Fruit fly (Drosophila melanogaster): ENCODE results near the gene hyx.
A peak's percentile ranks its signal among the peaks of the same experiment; 100 is the strongest.

Gene hyx

DNA sequence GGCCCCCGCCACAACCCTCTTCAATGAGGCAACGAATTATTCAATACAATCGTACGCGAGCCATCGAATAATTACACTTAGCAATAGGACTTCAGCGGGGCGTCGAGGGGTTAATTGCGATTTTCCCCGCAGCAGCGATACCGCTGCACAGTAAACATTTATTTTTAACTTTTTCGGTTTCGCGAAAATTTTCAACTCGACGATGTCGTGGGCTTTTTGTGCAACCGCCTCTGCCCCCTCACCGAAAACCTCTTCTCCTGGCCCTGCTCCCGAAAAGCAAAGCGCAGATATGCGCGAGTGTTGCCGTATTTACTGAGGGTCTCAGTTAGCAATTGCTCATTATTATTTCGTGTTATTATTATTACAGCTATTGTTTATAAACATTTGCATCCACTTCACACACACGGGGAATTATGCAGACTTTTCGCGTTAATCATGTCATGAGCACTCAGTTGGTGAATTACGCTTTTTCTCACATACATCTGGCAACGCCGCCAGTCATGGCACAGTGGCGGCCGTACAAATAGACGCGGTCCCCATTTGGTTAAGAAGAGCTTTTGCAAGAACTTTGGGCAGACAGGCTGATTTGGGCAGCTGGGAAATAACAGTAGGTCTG, 24.7 kb upstream of the hyx start (continued):
- peak; percentile 52 for TF ChIP-seq CG13424 (tag; optimal IDR thresholded peaks at IDR 0.05)
- TF ChIP-seq CG11723 (GFP tag; optimal IDR thresholded peaks at IDR 0.05): no peak
- TF ChIP-seq CG10274 (GFP tag; optimal IDR thresholded peaks at IDR 0.05): no peak
- TF ChIP-seq CG11504 (tag; optimal IDR thresholded peaks at IDR 0.05): no peak
- TF ChIP-seq CG6813 (GFP tag; optimal IDR thresholded peaks at IDR 0.05): no peak
- no peak for TF ChIP-seq CG14014 (GFP tag; IDR thresholded peaks at IDR 0.05)
- no peak for TF ChIP-seq gem (tag; optimal IDR thresholded peaks at IDR 0.05)
- no peak for TF ChIP-seq CG3407 (GFP tag; optimal IDR thresholded peaks at IDR 0.05)
- TF ChIP-seq CG2116 (GFP tag; optimal IDR thresholded peaks at IDR 0.05): peak; percentile 38

DNA sequence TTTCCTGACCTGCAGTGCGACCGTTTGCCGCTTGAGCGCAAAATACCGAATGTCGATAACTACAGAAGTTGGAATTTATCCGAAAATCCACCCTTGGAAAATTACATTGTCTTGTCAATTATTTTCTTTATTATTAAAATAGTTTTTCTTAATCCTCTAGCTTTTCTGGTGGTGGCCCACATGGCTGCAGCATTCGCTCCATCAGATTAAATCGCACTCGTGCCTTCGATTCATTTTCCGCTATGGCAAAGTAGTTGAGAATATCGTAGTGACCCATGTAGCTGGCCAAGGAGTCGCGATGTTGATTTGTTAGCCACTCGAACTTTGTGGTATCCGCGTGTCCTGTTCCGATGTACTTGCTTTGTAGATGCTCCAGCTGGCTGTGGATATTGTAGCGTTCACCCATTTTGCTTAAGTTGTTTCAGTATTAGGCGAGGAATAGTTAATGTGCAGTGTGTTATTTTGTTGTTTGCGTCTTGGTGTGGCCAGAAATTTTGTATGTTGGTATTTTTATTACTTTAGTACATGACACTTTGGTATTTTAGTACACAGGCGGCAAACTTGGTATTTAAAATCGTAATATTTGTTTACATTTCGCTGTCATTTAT, 23.6 kb upstream of the hyx start, which contains the start of the genes Kcmf1, Sf3b5 and CG11986:
Kcmf1 (minus strand) TSS at position 51 of the 608 bp plus-strand sequence.
Sf3b5 (minus strand) TSS at position 483 of the 608 bp plus-strand sequence.
CG11986 (plus strand) TSS at position 588 of the 608 bp plus-strand sequence.
- TF ChIP-seq vnd (GFP tag; IDR thresholded peaks at IDR 0.05; ENCODE audit: partially characterized antibody) (no peak), YL-1 (GFP tag; optimal IDR thresholded peaks at IDR 0.05) (peak; percentile 22), gfzf (GFP tag; optimal IDR thresholded peaks at IDR 0.05) (peak; percentile 72), ash1 (GFP tag; optimal IDR thresholded peaks at IDR 0.05) (no peak), Dp (GFP tag; optimal IDR thresholded peaks at IDR 0.05) (peak; percentile 10), CG8924 (tag; optimal IDR thresholded peaks at IDR 0.05) (peak; percentile 20), CG3995 (GFP tag; optimal IDR thresholded peaks at IDR 0.05) (no peak), seq (GFP tag; IDR thresholded peaks at IDR 0.05) (no peak), pzg (GFP tag; optimal IDR thresholded peaks at IDR 0.05) (peak; percentile 36), Ets65A (GFP tag) (peak; percentile 1), BEAF-32 (GFP tag; optimal IDR thresholded peaks at IDR 0.05) (peak; percentile 32), peb (GFP tag; IDR thresholded peaks at IDR 0.05) (no peak), Ssrp (tag; optimal IDR thresholded peaks at IDR 0.05) (no peak), repo (GFP tag; optimal IDR thresholded peaks at IDR 0.05) (no peak), CG2116 (GFP tag; optimal IDR thresholded peaks at IDR 0.05) (peak; percentile 18), Bgb (GFP tag; IDR thresholded peaks at IDR 0.05; ENCODE audit: partially characterized antibody) (peak; percentile 8; the same call in 1 of the 2 replicates), HmgD (GFP tag; optimal IDR thresholded peaks at IDR 0.05) (no peak), sens (GFP tag) (peak; percentile 57), CG4617 (GFP tag; optimal IDR thresholded peaks at IDR 0.05; ENCODE audit: borderline replicate concordance) (peak; percentile 74), CG12659 (GFP tag; optimal IDR thresholded peaks at IDR 0.05) (peak; percentile 13), CG17186 (GFP tag; optimal IDR thresholded peaks at IDR 0.05) (peak; percentile 4), CG9797 (GFP tag; optimal IDR thresholded peaks at IDR 0.05) (peak; percentile 74), stwl (tag; optimal IDR thresholded peaks at IDR 0.05) (peak; percentile 5), toy (GFP tag; IDR thresholded peaks at IDR 0.05) (no peak), Sin3A (optimal IDR thresholded peaks at IDR 0.05) (peak; percentile 34), CG13894 (tag; optimal IDR thresholded peaks at IDR 0.05) (no peak), MESR4 (GFP tag; optimal IDR thresholded peaks at IDR 0.05) (peak; percentile 49), Hr78 (GFP tag; optimal IDR thresholded peaks at IDR 0.05) (peak in 1 of 2 experiments; percentile 12), nmo (GFP tag; optimal IDR thresholded peaks at IDR 0.05) (peak; percentile 17), Opbp (GFP tag; IDR thresholded peaks at IDR 0.05; ENCODE audit: partially characterized antibody) (0 out of 3 replicates have a peak, but pooled peaks have one; percentile 32)
